Worm (Caenorhabditis elegans) whole organism, L1 larva: Measurements from ENCODE around the gene C04G6.2.

Experiments used
- Y116A8C.19 ChIP-seq: sonication (generic microtip); optimal IDR thresholded peaks from 2 replicates; lab custom pipeline; 2016; ENCODE audit warnings: missing compliant biosample characterization, missing genetic modification characterization, borderline replicate concordance
- ceh-63 ChIP-seq: fragments of 200-800 bp; sonication (Bioruptor generic); optimal IDR thresholded peaks from 2 replicates; lab custom pipeline; 2018; ENCODE audit warnings: mild to moderate bottlenecking, missing genetic modification characterization, missing compliant biosample characterization
- ceh-82 ChIP-seq, 3 experiments: fragments of 150-350 bp in 1 of 3; sonication (generic microtip) in 2 of 3; optimal IDR thresholded peaks; 2 replicates each; lab custom pipeline; 2014 to 2017; ENCODE audit warnings: missing biosample characterization in 3 of 3, missing genetic modification characterization in 3 of 3
- ces-1 ChIP-seq: fragments of 150-350 bp; optimal IDR thresholded peaks from 2 replicates; lab custom pipeline; 2014; ENCODE audit warnings: missing biosample characterization, missing genetic modification reagents, missing genetic modification characterization
- dsc-1 ChIP-seq: sonication (generic microtip); optimal IDR thresholded peaks from 2 replicates; lab custom pipeline; 2016; ENCODE audit warnings: mild to moderate bottlenecking, missing genetic modification characterization, missing compliant biosample characterization
- efl-1 ChIP-seq, 4 experiments: fragments of 150-350 bp; optimal IDR thresholded peaks in 3 of 4; peaks in 1 of 4; 1 replicate in 1 of 4; 2 replicates in 3 of 4; lab custom pipeline; 2014; ENCODE audit warnings: missing biosample characterization in 2 of 4, missing genetic modification characterization in 2 of 4, missing genetic modification reagents in 2 of 4
- efl-3 ChIP-seq: fragments of 200-800 bp; sonication (Bioruptor generic); optimal IDR thresholded peaks from 2 replicates; lab custom pipeline; 2018; ENCODE audit warnings: mild to moderate bottlenecking, missing genetic modification characterization, missing compliant biosample characterization
- egl-13 ChIP-seq: sonication (generic microtip); optimal IDR thresholded peaks from 2 replicates; lab custom pipeline; 2016; ENCODE audit warnings: missing genotype, missing genetic modification reagents, missing genetic modification characterization, missing compliant biosample characterization
- egl-27 ChIP-seq, 2 experiments: fragments of 150-350 bp in 1 of 2; sonication (generic microtip); optimal IDR thresholded peaks; 3 replicates each; lab custom pipeline; 2017 to 2018; ENCODE audit warnings: missing biosample characterization in 2 of 2, missing genetic modification characterization in 2 of 2, missing genetic modification reagents in 2 of 2
- elt-2 ChIP-seq: sonication (generic microtip); optimal IDR thresholded peaks from 2 replicates; lab custom pipeline; 2016; ENCODE audit warnings: missing genetic modification characterization, mild to moderate bottlenecking, inconsistent platforms, missing compliant biosample characterization, missing genetic modification reagents
- elt-3 ChIP-seq, 6 experiments: fragments of 150-350 bp in 1 of 6; sonication (generic microtip); optimal IDR thresholded peaks; 2 replicates each; lab custom pipeline; 2017 to 2018; ENCODE audit warnings: missing biosample characterization in 6 of 6, missing genetic modification characterization in 6 of 6, inconsistent platforms in 1 of 6
- fkh-8 ChIP-seq: sonication (generic microtip); optimal IDR thresholded peaks from 2 replicates; lab custom pipeline; 2016; ENCODE audit warnings: mild to moderate bottlenecking, missing genetic modification characterization, missing compliant biosample characterization
- fos-1 ChIP-seq: fragments of 150-350 bp; optimal IDR thresholded peaks from 2 replicates; lab custom pipeline; 2014; ENCODE audit warnings: missing biosample characterization, missing genetic modification characterization
- grh-1 ChIP-seq: fragments of 200-800 bp; sonication (Bioruptor generic); IDR thresholded peaks from 2 replicates; pipeline ENCODE4 v1.3.6; 2022; ENCODE audit warnings: missing genetic modification reagents, missing genetic modification characterization, missing compliant biosample characterization
- isw-1 ChIP-seq: fragments of 200-800 bp; sonication (Bioruptor generic); IDR thresholded peaks from 2 replicates; pipeline ENCODE4 v1.3.6; 2022; ENCODE audit warnings: missing genetic modification characterization, missing compliant biosample characterization
- jun-1 ChIP-seq: fragments of 150-350 bp; optimal IDR thresholded peaks from 2 replicates; lab custom pipeline; 2014; ENCODE audit warnings: missing biosample characterization, missing genetic modification reagents, missing genetic modification characterization
- lsy-2 ChIP-seq, 2 experiments: fragments of 150-350 bp; optimal IDR thresholded peaks; 2 replicates each; lab custom pipeline; 2014; ENCODE audit warnings: missing biosample characterization in 2 of 2, missing genetic modification characterization in 2 of 2
- mef-2 ChIP-seq: fragments of 150-350 bp; optimal IDR thresholded peaks from 2 replicates; lab custom pipeline; 2014; ENCODE audit warnings: missing biosample characterization, missing genetic modification characterization
- nhr-19 ChIP-seq: fragments of 200-800 bp; sonication (Bioruptor generic); conservative IDR thresholded peaks from 2 replicates; pipeline ENCODE4 v1.3.6; 2022; ENCODE audit warnings: missing genetic modification characterization, missing compliant biosample characterization
- nhr-20 ChIP-seq: sonication (generic microtip); optimal IDR thresholded peaks from 2 replicates; lab custom pipeline; 2016; ENCODE audit warnings: mild to moderate bottlenecking, missing genetic modification characterization, missing compliant biosample characterization
- nhr-47 ChIP-seq: sonication (generic microtip); optimal IDR thresholded peaks from 2 replicates; lab custom pipeline; 2016; ENCODE audit warnings: mild to moderate bottlenecking, missing genetic modification characterization, moderate library complexity, missing compliant biosample characterization
- nhr-71 ChIP-seq: sonication (generic microtip); optimal IDR thresholded peaks from 2 replicates; lab custom pipeline; 2016; ENCODE audit warnings: mild to moderate bottlenecking, missing genetic modification characterization, moderate library complexity, missing compliant biosample characterization
- nhr-84 ChIP-seq: sonication (generic microtip); optimal IDR thresholded peaks from 2 replicates; lab custom pipeline; 2017; ENCODE audit warnings: missing biosample characterization, missing genetic modification characterization
- pax-3 ChIP-seq: fragments of 200-800 bp; sonication (Bioruptor generic); optimal IDR thresholded peaks from 2 replicates; lab custom pipeline; 2018; ENCODE audit warnings: mild to moderate bottlenecking, missing genetic modification characterization, moderate library complexity, missing compliant biosample characterization
- pqm-1 ChIP-seq: sonication (generic microtip); optimal IDR thresholded peaks from 3 replicates; lab custom pipeline; 2017; ENCODE audit warnings: missing biosample characterization, missing genetic modification characterization
- rnt-1 ChIP-seq: sonication (generic microtip); optimal IDR thresholded peaks from 2 replicates; lab custom pipeline; 2016; ENCODE audit warnings: mild to moderate bottlenecking, missing genetic modification characterization, moderate library complexity, missing compliant biosample characterization
- skn-1 ChIP-seq: fragments of 150-350 bp; optimal IDR thresholded peaks from 2 replicates; lab custom pipeline; 2014; ENCODE audit warnings: missing biosample characterization, missing genetic modification characterization
- sox-4 ChIP-seq: sonication (generic microtip); optimal IDR thresholded peaks from 2 replicates; lab custom pipeline; 2016; ENCODE audit warnings: missing genetic modification characterization, missing compliant biosample characterization
- tlp-1 ChIP-seq: fragments of 150-350 bp; optimal IDR thresholded peaks from 2 replicates; lab custom pipeline; 2014; ENCODE audit warnings: missing biosample characterization, missing genetic modification characterization
- unc-130 ChIP-seq: fragments of 150-350 bp; optimal IDR thresholded peaks from 2 replicates; lab custom pipeline; 2017; ENCODE audit warnings: missing biosample characterization, missing genetic modification characterization, inconsistent platforms
- unc-98 ChIP-seq: fragments of 200-800 bp; sonication (Bioruptor generic); IDR thresholded peaks from 2 replicates; pipeline ENCODE4 v1.3.6; 2022; ENCODE audit warnings: missing genetic modification characterization, missing compliant biosample characterization
- xbp-1 ChIP-seq: sonication (generic microtip); optimal IDR thresholded peaks from 2 replicates; lab custom pipeline; 2016; ENCODE audit warnings: missing genetic modification characterization, missing compliant biosample characterization

C04G6.2 gene

ce11 chrII:5061794-5062368 lies 31.1 kb upstream of the C04G6.2 start, which contains the start of gene smc-5 (continued):
- TF ChIP-seq egl-13 (tag; lab: Kevin White, UChicago), result no peak
- TF ChIP-seq rnt-1 (tag; lab: Kevin White, UChicago), result peak; percentile 82
- TF ChIP-seq fos-1 (tag; lab: Kevin White, UChicago), result peak; percentile 54
- peak; percentile 56 for TF ChIP-seq xbp-1 (tag; lab: Kevin White, UChicago)
- peak; percentile 39 for TF ChIP-seq dsc-1 (tag; lab: Kevin White, UChicago)
- no peak for TF ChIP-seq ces-1 (GFP tag; lab: Kevin White, UChicago)
- TF ChIP-seq unc-98 (GFP tag; lab: Robert Waterston, UW), result peak; percentile 25; the same call in 1 of the 2 replicates
- peak; percentile 75 for TF ChIP-seq fkh-8 (tag; lab: Kevin White, UChicago)
- peak; percentile 32 for TF ChIP-seq jun-1 (tag; lab: Kevin White, UChicago)
- peak; percentile 71 to 94 for TF ChIP-seq lsy-2 (tag; optimal IDR thresholded peaks at IDR 0.05; lab: Kevin White, UChicago)
- TF ChIP-seq isw-1 (GFP tag; lab: Robert Waterston, UW), result peak; percentile 71
- no peak for TF ChIP-seq egl-27 (tag; optimal IDR thresholded peaks at IDR 0.05; lab: Kevin White, UChicago)
- peak; percentile 56 for TF ChIP-seq nhr-19 (GFP tag; lab: Robert Waterston, UW)
- TF ChIP-seq unc-130, result peak; percentile 45

ce11 chrII:5066967-5067366 lies 26.1 kb upstream of the C04G6.2 start:
- TF ChIP-seq nhr-47 (peak; percentile 26), ces-1 (GFP tag; lab: Kevin White, UChicago) (no peak), sox-4 (tag; lab: Kevin White, UChicago) (peak; percentile 2), efl-1 (optimal IDR thresholded peaks at IDR 0.05; lab: Kevin White, UChicago) (no peak), efl-1 (GFP tag; optimal IDR thresholded peaks at IDR 0.05 in 1 of 2; lab: Kevin White, UChicago) (no peak), ceh-82 (tag; optimal IDR thresholded peaks at IDR 0.05; lab: Kevin White, UChicago) (no peak), nhr-71 (tag; lab: Kevin White, UChicago) (peak; percentile 8), dsc-1 (tag; lab: Kevin White, UChicago) (peak; percentile 92), pax-3 (peak; percentile 33), tlp-1 (no peak), pqm-1 (tag; lab: Kevin White, UChicago) (no peak), unc-98 (GFP tag; lab: Robert Waterston, UW) (no peak)
- TF ChIP-seq, all 84 proteins: peak for 5

- TF ChIP-seq fkh-8 (tag; lab: Kevin White, UChicago) (peak; percentile 76), egl-13 (tag; lab: Kevin White, UChicago) (peak; percentile 42), grh-1 (GFP tag; lab: Robert Waterston, UW) (no peak), Y116A8C.19 (tag; lab: Kevin White, UChicago) (no peak), dsc-1 (tag; lab: Kevin White, UChicago) (peak; percentile 64), elt-3 (tag; optimal IDR thresholded peaks at IDR 0.05; lab: Kevin White, UChicago) (no peak)
Observed at ce11 chrII:5067927-5068326, 25.1 kb upstream of the C04G6.2 start, which contains the start of gene C27A2.8. C27A2.8 (minus strand) TSS chrII:5068043.

ce11 chrII:5069525-5069924 lies 23.5 kb upstream of the C04G6.2 start, which contains the start of gene idpb-2:
idpb-2 (minus strand) TSS chrII:5069625.
- TF ChIP-seq ceh-63 (GFP tag; lab: Kevin White, UChicago) (no peak), nhr-84 (tag; lab: Kevin White, UChicago) (no peak), unc-130 (no peak), nhr-20 (tag; lab: Kevin White, UChicago) (no peak), efl-1 (optimal IDR thresholded peaks at IDR 0.05; lab: Kevin White, UChicago) (no peak), efl-1 (GFP tag; optimal IDR thresholded peaks at IDR 0.05 in 1 of 2; lab: Kevin White, UChicago) (no peak)

- no peak for TF ChIP-seq elt-2 (tag; lab: Kevin White, UChicago)
- TF ChIP-seq mef-2, result no peak
- no peak for TF ChIP-seq efl-3 (GFP tag; lab: Kevin White, UChicago)
- no peak for TF ChIP-seq skn-1 (tag; lab: Kevin White, UChicago)
- TF ChIP-seq, all 84 proteins: peak for 0
Observed at ce11 chrII:5071265-5071664, 21.8 kb upstream of the C04G6.2 start, which contains the start of gene C27A2.7. C27A2.7 (minus strand) TSS chrII:5071365.
